Worm (Caenorhabditis elegans): ENCODE results near the gene nadk-2.

- TF ChIP-seq ZK546.5 (tag; optimal IDR thresholded peaks at IDR 0.05) (no peak), blmp-1 (tag; optimal IDR thresholded peaks at IDR 0.05; ENCODE audit: insufficient read depth) (no peak), mdl-1 (tag; optimal IDR thresholded peaks at IDR 0.05) (peak in 1 of 2 experiments; percentile 40), ztf-11 (tag; optimal IDR thresholded peaks at IDR 0.05) (no peak), mab-5 (tag; optimal IDR thresholded peaks at IDR 0.05) (no peak), nhr-10 (tag; optimal IDR thresholded peaks at IDR 0.05) (no peak), F13H6.1 (tag; optimal IDR thresholded peaks at IDR 0.05) (no peak), nhr-237 (tag; optimal IDR thresholded peaks at IDR 0.05) (no peak), unc-55 (GFP tag; optimal IDR thresholded peaks at IDR 0.05) (no peak), fos-1 (tag; optimal IDR thresholded peaks at IDR 0.05) (no peak), aly-2 (tag; optimal IDR thresholded peaks at IDR 0.05) (no peak), dmd-4 (tag; optimal IDR thresholded peaks at IDR 0.05) (no peak), alr-1 (tag; optimal IDR thresholded peaks at IDR 0.05) (no peak)
Measured at ce11 chrII:12050607-12051006, 1.2 kb downstream of the nadk-2 start.
